Worm (Caenorhabditis elegans) whole organism, L2 larva: Measurements from ENCODE around the gene T28D6.5.

ENCODE experiments used
- C34F6.9 ChIP-seq: fragments of 150-350 bp; optimal IDR thresholded peaks from 2 replicates; lab custom pipeline; 2014; ENCODE audit warnings: missing biosample characterization, missing genetic modification characterization
- F13H6.1 ChIP-seq: sonication (generic microtip); optimal IDR thresholded peaks from 2 replicates; lab custom pipeline; 2016; ENCODE audit warnings: missing genetic modification characterization, missing compliant biosample characterization
- R02D3.7 ChIP-seq: fragments of 150-350 bp; optimal IDR thresholded peaks from 2 replicates; lab custom pipeline; 2014; ENCODE audit warnings: missing biosample characterization, missing genetic modification characterization
- Y55F3AM.14 ChIP-seq: fragments of 200-800 bp; sonication (Bioruptor generic); optimal IDR thresholded peaks from 2 replicates; lab custom pipeline; 2018; ENCODE audit warnings: mild to moderate bottlenecking, missing genetic modification characterization, missing compliant biosample characterization
- ZK546.5 ChIP-seq: sonication (generic microtip); optimal IDR thresholded peaks from 2 replicates; lab custom pipeline; 2017; ENCODE audit warnings: missing biosample characterization, missing genetic modification characterization
- alr-1 ChIP-seq: fragments of 150-350 bp; optimal IDR thresholded peaks from 2 replicates; lab custom pipeline; 2014; ENCODE audit warnings: missing biosample characterization, missing genetic modification characterization
- aly-2 ChIP-seq: fragments of 150-350 bp; optimal IDR thresholded peaks from 2 replicates; lab custom pipeline; 2014; ENCODE audit warnings: missing biosample characterization, missing genetic modification characterization
- ama-1 ChIP-seq: fragments of 150-350 bp; optimal IDR thresholded peaks from 2 replicates; lab custom pipeline; 2018; ENCODE audit warnings: inconsistent platforms
- blmp-1 ChIP-seq: sonication (generic microtip); optimal IDR thresholded peaks from 2 replicates; lab custom pipeline; 2017; ENCODE audit warnings: missing genetic modification characterization, mild to moderate bottlenecking, missing compliant biosample characterization, antibody characterized with exemption, moderate library complexity; ENCODE audit not compliant: insufficient read depth
- ceh-16 ChIP-seq: fragments of 150-350 bp; optimal IDR thresholded peaks from 2 replicates; lab custom pipeline; 2014; ENCODE audit warnings: missing biosample characterization, missing genetic modification characterization
- ceh-82 ChIP-seq: fragments of 150-350 bp; optimal IDR thresholded peaks from 2 replicates; lab custom pipeline; 2014; ENCODE audit warnings: missing biosample characterization, missing genetic modification characterization
- crh-2 ChIP-seq: sonication (generic microtip); optimal IDR thresholded peaks from 2 replicates; lab custom pipeline; 2017; ENCODE audit warnings: missing biosample characterization, missing genetic modification characterization
- dmd-4 ChIP-seq: sonication (generic microtip); optimal IDR thresholded peaks from 2 replicates; lab custom pipeline; 2017; ENCODE audit warnings: missing biosample characterization, missing genetic modification characterization
- egl-27 ChIP-seq: sonication (generic microtip); optimal IDR thresholded peaks from 3 replicates; lab custom pipeline; 2017; ENCODE audit warnings: missing biosample characterization, missing genetic modification reagents, missing genetic modification characterization
- elt-3 ChIP-seq: sonication (generic microtip); optimal IDR thresholded peaks from 2 replicates; lab custom pipeline; 2017; ENCODE audit warnings: missing biosample characterization, missing genetic modification characterization
- fos-1 ChIP-seq: fragments of 150-350 bp; optimal IDR thresholded peaks from 2 replicates; lab custom pipeline; 2014; ENCODE audit warnings: missing biosample characterization, missing genetic modification characterization
- gmeb-1 ChIP-seq: fragments of 150-350 bp; optimal IDR thresholded peaks from 2 replicates; lab custom pipeline; 2014; ENCODE audit warnings: missing biosample characterization, missing genetic modification characterization
- lin-11 ChIP-seq: fragments of 150-350 bp; sonication (generic microtip); optimal IDR thresholded peaks from 2 replicates; lab custom pipeline; 2014; ENCODE audit warnings: missing biosample characterization, missing genetic modification characterization, inconsistent platforms, mixed read lengths
- lin-13 ChIP-seq: fragments of 150-350 bp; optimal IDR thresholded peaks from 2 replicates; lab custom pipeline; 2014; ENCODE audit warnings: missing biosample characterization, missing genetic modification reagents, missing genetic modification characterization
- lin-39 ChIP-seq: fragments of 150-350 bp; optimal IDR thresholded peaks from 2 replicates; lab custom pipeline; 2014; ENCODE audit warnings: missing biosample characterization, missing genetic modification reagents, missing genetic modification characterization
- lsy-2 ChIP-seq, 2 experiments: fragments of 150-350 bp in 1 of 2; sonication (generic microtip) in 1 of 2; optimal IDR thresholded peaks; 2 replicates each; lab custom pipeline; 2014 to 2017; ENCODE audit warnings: missing biosample characterization in 2 of 2, missing genetic modification characterization in 2 of 2
- mab-5 ChIP-seq: fragments of 150-350 bp; optimal IDR thresholded peaks from 2 replicates; lab custom pipeline; 2014; ENCODE audit warnings: missing biosample characterization, missing genetic modification characterization
- mbf-1 ChIP-seq: sonication (generic microtip); optimal IDR thresholded peaks from 2 replicates; lab custom pipeline; 2017; ENCODE audit warnings: missing biosample characterization, missing genetic modification characterization
- mdl-1 ChIP-seq, 2 experiments: fragments of 150-350 bp in 1 of 2; sonication (generic microtip) in 1 of 2; optimal IDR thresholded peaks; 2 replicates each; lab custom pipeline; 2017; ENCODE audit warnings: missing biosample characterization in 2 of 2, missing genetic modification characterization in 2 of 2
- nhr-10 ChIP-seq: sonication (generic microtip); optimal IDR thresholded peaks from 2 replicates; lab custom pipeline; 2017; ENCODE audit warnings: missing biosample characterization, missing genetic modification characterization
- nhr-11 ChIP-seq: fragments of 150-350 bp; optimal IDR thresholded peaks from 2 replicates; lab custom pipeline; 2014; ENCODE audit warnings: missing biosample characterization, missing genetic modification characterization
- nhr-12 ChIP-seq: fragments of 150-350 bp; optimal IDR thresholded peaks from 2 replicates; lab custom pipeline; 2014; ENCODE audit warnings: missing biosample characterization, missing genetic modification characterization
- nhr-129 ChIP-seq: fragments of 150-350 bp; optimal IDR thresholded peaks from 2 replicates; lab custom pipeline; 2014; ENCODE audit warnings: missing biosample characterization, missing genetic modification characterization
- nhr-23 ChIP-seq: fragments of 150-350 bp; optimal IDR thresholded peaks from 2 replicates; lab custom pipeline; 2014; ENCODE audit warnings: missing biosample characterization, missing genetic modification reagents, missing genetic modification characterization
- nhr-237 ChIP-seq: fragments of 150-350 bp; optimal IDR thresholded peaks from 2 replicates; lab custom pipeline; 2014; ENCODE audit warnings: missing biosample characterization, missing genetic modification characterization
- nhr-25 ChIP-seq: fragments of 150-350 bp; sonication (generic microtip); optimal IDR thresholded peaks from 3 replicates; lab custom pipeline; 2014; ENCODE audit warnings: missing biosample characterization, missing genetic modification characterization
- nhr-6 ChIP-seq: fragments of 150-350 bp; optimal IDR thresholded peaks from 2 replicates; lab custom pipeline; 2014; ENCODE audit warnings: missing biosample characterization, missing genetic modification characterization
- nhr-77 ChIP-seq: fragments of 150-350 bp; optimal IDR thresholded peaks from 2 replicates; lab custom pipeline; 2014; ENCODE audit warnings: missing biosample characterization, missing genetic modification characterization
- peb-1 ChIP-seq: fragments of 150-350 bp; optimal IDR thresholded peaks from 2 replicates; lab custom pipeline; 2014; ENCODE audit warnings: missing biosample characterization, missing genetic modification characterization
- sem-4 ChIP-seq: fragments of 150-350 bp; optimal IDR thresholded peaks from 2 replicates; lab custom pipeline; 2014; ENCODE audit warnings: missing biosample characterization, missing genetic modification reagents, missing genetic modification characterization
- sma-3 ChIP-seq: sonication (generic microtip); optimal IDR thresholded peaks from 2 replicates; lab custom pipeline; 2016; ENCODE audit warnings: missing genetic modification reagents, missing genetic modification characterization, missing compliant biosample characterization
- sma-9 ChIP-seq, 2 experiments: fragments of 150-350 bp in 1 of 2; sonication (generic microtip) in 1 of 2; optimal IDR thresholded peaks; 2 replicates each; lab custom pipeline; 2014 to 2016; ENCODE audit warnings: missing genetic modification characterization in 2 of 2, mild to moderate bottlenecking in 1 of 2, missing biosample characterization in 1 of 2, missing compliant biosample characterization in 1 of 2, missing genetic modification reagents in 1 of 2, moderate library complexity in 1 of 2
- unc-55 ChIP-seq: fragments of 150-350 bp; sonication (generic microtip); optimal IDR thresholded peaks from 3 replicates; lab custom pipeline; 2014; ENCODE audit warnings: missing biosample characterization, missing genetic modification reagents, missing genetic modification characterization
- unc-62 ChIP-seq: fragments of 150-350 bp; optimal IDR thresholded peaks from 2 replicates; lab custom pipeline; 2014; ENCODE audit warnings: missing biosample characterization, missing genetic modification reagents, missing genetic modification characterization
- ztf-1 ChIP-seq: fragments of 200-800 bp; sonication (Bioruptor generic); conservative IDR thresholded peaks from 2 replicates; pipeline ENCODE4 v1.3.6; 2022; ENCODE audit warnings: missing genetic modification characterization, missing compliant biosample characterization
- ztf-11 ChIP-seq: sonication (generic microtip); optimal IDR thresholded peaks from 2 replicates; lab custom pipeline; 2017; ENCODE audit warnings: missing biosample characterization, missing genetic modification characterization
- ztf-4 ChIP-seq: fragments of 150-350 bp; optimal IDR thresholded peaks from 2 replicates; lab custom pipeline; 2014; ENCODE audit warnings: missing biosample characterization, missing genetic modification characterization

T28D6.5 gene

ce11 chrIII:11352840-11353239 is 19.4 kb downstream of the T28D6.5 start:
- TF ChIP-seq elt-3 (tag; lab: Kevin White, UChicago) (no peak), crh-2 (tag; lab: Kevin White, UChicago) (no peak), mbf-1 (no peak), sma-9 (GFP tag; optimal IDR thresholded peaks at IDR 0.05; lab: Kevin White, UChicago) (peak; percentile 15), sma-9 (tag; optimal IDR thresholded peaks at IDR 0.05; lab: Kevin White, UChicago) (no peak), nhr-12 (tag; lab: Kevin White, UChicago) (no peak), alr-1 (tag; lab: Kevin White, UChicago) (no peak), F13H6.1 (tag; lab: Kevin White, UChicago) (peak; percentile 22), gmeb-1 (tag; lab: Kevin White, UChicago) (peak; percentile 33), nhr-129 (peak; percentile 51), aly-2 (tag; lab: Kevin White, UChicago) (no peak), Y55F3AM.14 (GFP tag; lab: Kevin White, UChicago) (no peak), lin-11 (tag; lab: Kevin White, UChicago) (no peak), nhr-77 (no peak), lsy-2 (tag; optimal IDR thresholded peaks at IDR 0.05; lab: Kevin White, UChicago) (peak in 1 of 2 experiments; percentile 22), unc-55 (GFP tag; lab: Kevin White, UChicago) (peak; percentile 9)

ce11 chrIII:11353499-11353898 is 20.0 kb downstream of the T28D6.5 start:
- TF ChIP-seq unc-55 (GFP tag; lab: Kevin White, UChicago) (no peak), gmeb-1 (tag; lab: Kevin White, UChicago) (no peak), mdl-1 (tag; optimal IDR thresholded peaks at IDR 0.05; lab: Kevin White, UChicago) (no peak), lin-11 (tag; lab: Kevin White, UChicago) (no peak), ztf-1 (no peak), nhr-237 (tag; lab: Kevin White, UChicago) (no peak), egl-27 (tag; lab: Kevin White, UChicago) (no peak), unc-62 (no peak), lin-13 (GFP tag; lab: Kevin White, UChicago) (no peak), nhr-10 (tag; lab: Kevin White, UChicago) (no peak), lsy-2 (tag; optimal IDR thresholded peaks at IDR 0.05; lab: Kevin White, UChicago) (peak in 1 of 2 experiments; percentile 22), nhr-25 (no peak), R02D3.7 (tag; lab: Kevin White, UChicago) (no peak), nhr-77 (no peak), ama-1 (lab: Kevin White, UChicago) (no peak), mab-5 (tag; lab: Kevin White, UChicago) (no peak), ceh-82 (tag; lab: Kevin White, UChicago) (no peak), nhr-12 (tag; lab: Kevin White, UChicago) (no peak), C34F6.9 (tag; lab: Kevin White, UChicago) (peak; percentile 42), Y55F3AM.14 (GFP tag; lab: Kevin White, UChicago) (no peak), peb-1 (no peak), sem-4 (tag; lab: Kevin White, UChicago) (peak; percentile 33), sma-9 (GFP tag; optimal IDR thresholded peaks at IDR 0.05; lab: Kevin White, UChicago) (peak; percentile 7), sma-9 (tag; optimal IDR thresholded peaks at IDR 0.05; lab: Kevin White, UChicago) (no peak), F13H6.1 (tag; lab: Kevin White, UChicago) (no peak), nhr-23 (tag; lab: Kevin White, UChicago) (no peak), dmd-4 (no peak), ZK546.5 (tag; lab: Kevin White, UChicago) (no peak), aly-2 (tag; lab: Kevin White, UChicago) (no peak), nhr-11 (no peak), ztf-4 (tag; lab: Kevin White, UChicago) (no peak), nhr-6 (no peak), nhr-129 (peak; percentile 63), ceh-16 (tag; lab: Kevin White, UChicago) (no peak), blmp-1 (no peak), ztf-11 (tag; lab: Kevin White, UChicago) (no peak), lin-39 (no peak), sma-3 (GFP tag; lab: Kevin White, UChicago) (no peak), alr-1 (tag; lab: Kevin White, UChicago) (no peak), mbf-1 (no peak), crh-2 (tag; lab: Kevin White, UChicago) (peak; percentile 28), fos-1 (tag; lab: Kevin White, UChicago) (peak; percentile 25)
